Fruit fly (Drosophila melanogaster): ENCODE measurements around the gene Ocho.

The Ocho gene

DNA sequence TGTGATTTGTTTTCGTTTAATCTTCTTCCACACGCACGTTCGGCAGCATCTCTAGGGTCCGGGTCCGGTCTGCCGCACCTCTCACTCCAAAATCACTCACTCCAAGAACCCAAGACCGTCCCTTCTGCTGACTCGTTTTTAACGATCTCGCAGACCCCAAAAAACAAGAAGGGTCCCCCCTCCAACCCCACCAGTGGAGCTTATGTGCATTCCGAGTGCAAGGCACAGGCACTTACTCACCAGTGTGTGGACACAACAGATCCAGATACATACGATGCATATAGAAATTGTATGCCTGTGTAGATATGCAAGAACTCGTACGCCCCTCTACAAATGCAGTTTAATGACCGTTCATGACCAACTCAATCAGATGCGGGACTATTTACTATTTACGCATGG, 3.8 kb downstream of the Ocho start (continued):
- TF ChIP-seq z (GFP tag; IDR thresholded peaks at IDR 0.05) (peak; percentile 85), CG6254 (GFP tag; optimal IDR thresholded peaks at IDR 0.05) (no peak), gsb-n (tag; optimal IDR thresholded peaks at IDR 0.05) (no peak), otp (GFP tag; IDR thresholded peaks at IDR 0.05) (peak; percentile 48; the same call in 1 of the 3 replicates), CG15269 (tag; optimal IDR thresholded peaks at IDR 0.05) (no peak), BtbVII (GFP tag; optimal IDR thresholded peaks at IDR 0.05) (no peak), dpn (GFP tag; optimal IDR thresholded peaks at IDR 0.05) (no peak), Max (GFP tag; optimal IDR thresholded peaks at IDR 0.05) (no peak)

DNA sequence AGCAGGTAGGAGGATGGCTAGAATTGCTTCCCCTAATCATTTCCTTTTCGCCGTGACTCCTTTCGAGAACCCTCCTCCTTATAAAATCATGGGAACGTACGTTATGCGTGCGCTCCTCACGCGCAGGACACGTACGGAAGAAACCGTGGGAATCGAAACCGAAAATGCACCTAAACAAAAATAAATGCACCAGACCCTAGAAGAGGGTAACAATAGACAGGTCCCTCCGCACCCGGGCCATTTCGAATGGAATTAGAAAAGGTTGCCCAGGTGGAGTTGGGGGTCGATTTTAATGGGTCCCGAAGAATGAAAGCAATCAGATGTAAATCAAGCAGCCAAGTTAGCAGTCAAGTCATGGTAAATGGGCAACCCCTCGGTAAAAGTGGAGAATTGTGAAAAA, 4.7 kb downstream of the Ocho start, which contains the start of gene CG3349:
TSS of gene CG3349 (plus strand) at position 289 of the 400 bp plus-strand sequence.
- TF ChIP-seq CG11247 (GFP tag; IDR thresholded peaks at IDR 0.05) (no peak), MBD-R2 (GFP tag; IDR thresholded peaks at IDR 0.05) (no peak), CG17612 (GFP tag; IDR thresholded peaks at IDR 0.05) (no peak), tll (GFP tag; optimal IDR thresholded peaks at IDR 0.05) (peak in 1 of 2 experiments; percentile 23), ATbp (GFP tag; optimal IDR thresholded peaks at IDR 0.05) (no peak), CG7786 (GFP tag; optimal IDR thresholded peaks at IDR 0.05) (no peak), chm (GFP tag; IDR thresholded peaks at IDR 0.05) (0 out of 2 replicates have a peak, but pooled peaks have one; percentile 25), CG34422 (GFP tag; IDR thresholded peaks at IDR 0.05) (no peak), CG13287 (GFP tag; IDR thresholded peaks at IDR 0.05; ENCODE audit: partially characterized antibody) (no peak), tna (GFP tag; IDR thresholded peaks at IDR 0.05; ENCODE audit: partially characterized antibody) (peak; percentile 47; the same call in 1 of the 2 replicates), CG2199 (GFP tag; IDR thresholded peaks at IDR 0.05) (peak; percentile 63; the same call in 1 of the 3 replicates), CG5953 (GFP tag; IDR thresholded peaks at IDR 0.05) (no peak), CG8359 (GFP tag; optimal IDR thresholded peaks at IDR 0.05; ENCODE audit: borderline replicate concordance) (no peak), kni (GFP tag; optimal IDR thresholded peaks at IDR 0.05) (peak; percentile 60), E2f2 (GFP tag; IDR thresholded peaks at IDR 0.05) (no peak), CG14050 (GFP tag; IDR thresholded peaks at IDR 0.05) (no peak), oc (tag; optimal IDR thresholded peaks at IDR 0.05) (no peak), CG13424 (tag; optimal IDR thresholded peaks at IDR 0.05) (no peak), br (optimal IDR thresholded peaks at IDR 0.05) (no peak), CG3838 (GFP tag; optimal IDR thresholded peaks at IDR 0.05) (no peak), CG8281 (tag; optimal IDR thresholded peaks at IDR 0.05) (no peak), CG6791 (GFP tag; IDR thresholded peaks at IDR 0.05; ENCODE audit: partially characterized antibody) (0 out of 3 replicates have a peak, but pooled peaks have one; percentile 14), CG15479 (GFP tag; optimal IDR thresholded peaks at IDR 0.05) (peak; percentile 27), Doc3 (GFP tag; IDR thresholded peaks at IDR 0.05; ENCODE audit: partially characterized antibody) (no peak), pros (GFP tag; optimal IDR thresholded peaks at IDR 0.05) (peak; percentile 10)

- TF ChIP-seq chm (GFP tag; IDR thresholded peaks at IDR 0.05): 0 out of 2 replicates have a peak, but pooled peaks have one; percentile 47
- TF ChIP-seq yki (optimal IDR thresholded peaks at IDR 0.05): no peak
- peak; percentile 64 for TF ChIP-seq D (optimal IDR thresholded peaks at IDR 0.05)
- no peak for TF ChIP-seq D (GFP tag; optimal IDR thresholded peaks at IDR 0.05)
These were observed 5.4 kb downstream of the Ocho start for dm6 chr3L:14980038-14980437.

- TF ChIP-seq CG3847 (GFP tag; IDR thresholded peaks at IDR 0.05) (peak; percentile 89), rib (GFP tag; IDR thresholded peaks at IDR 0.05) (no peak), sens (GFP tag) (peak; percentile 90), ac (GFP tag; optimal IDR thresholded peaks at IDR 0.05) (no peak), CG9727 (GFP tag; optimal IDR thresholded peaks at IDR 0.05) (no peak), Ravus (GFP tag; IDR thresholded peaks at IDR 0.05) (no peak), CG2116 (GFP tag; optimal IDR thresholded peaks at IDR 0.05) (peak; percentile 91), CG8281 (tag; optimal IDR thresholded peaks at IDR 0.05) (no peak), CG11504 (tag; optimal IDR thresholded peaks at IDR 0.05) (peak; percentile 56), Optix (GFP tag; IDR thresholded peaks at IDR 0.05) (no peak), CG7786 (GFP tag; optimal IDR thresholded peaks at IDR 0.05) (peak; percentile 35), CG13424 (tag; optimal IDR thresholded peaks at IDR 0.05) (peak; percentile 20), exex (tag; optimal IDR thresholded peaks at IDR 0.05) (peak; percentile 41), zf30C (GFP tag; optimal IDR thresholded peaks at IDR 0.05) (peak; percentile 24), Poxn (GFP tag; IDR thresholded peaks at IDR 0.05) (no peak)
These were observed 8.0 kb downstream of the Ocho start, which contains the start of gene CG5114 for dm6 chr3L:14982675-14983084. Gene CG5114 (plus strand): TSS chr3L:14982835.
